Fruit fly (Drosophila melanogaster) whole organism, adult: ENCODE measurements around the gene Lip2.

Experiments used
- CG11617 ChIP-seq: fragments of 200-800 bp; sonication (Bioruptor generic); optimal IDR thresholded peaks from 2 replicates; lab custom pipeline; 2017; ENCODE audit warnings: mild to moderate bottlenecking, missing biosample characterization, missing genetic modification reagents, missing genetic modification characterization
- CG12768 ChIP-seq: fragments of 200-800 bp; sonication (Bioruptor generic); optimal IDR thresholded peaks from 2 replicates; lab custom pipeline; 2017; ENCODE audit warnings: missing biosample characterization, missing genetic modification characterization, mild to moderate bottlenecking, moderate library complexity, missing genetic modification reagents
- CG14711 ChIP-seq: fragments of 200-800 bp; sonication (Bioruptor generic); optimal IDR thresholded peaks from 2 replicates; lab custom pipeline; 2018; ENCODE audit warnings: missing biosample characterization, mild to moderate bottlenecking, missing genetic modification characterization, moderate library complexity
- CG1620 ChIP-seq: fragments of 200-800 bp; sonication (Bioruptor generic); optimal IDR thresholded peaks from 2 replicates; lab custom pipeline; 2016; ENCODE audit warnings: missing biosample characterization, missing genetic modification characterization
- CG33017 ChIP-seq: fragments of 200-800 bp; sonication (Bioruptor generic); optimal IDR thresholded peaks from 2 replicates; lab custom pipeline; 2018; ENCODE audit warnings: missing biosample characterization, mild to moderate bottlenecking, missing genetic modification characterization, moderate library complexity
- CG5204 ChIP-seq: fragments of 200-800 bp; sonication (Bioruptor generic); optimal IDR thresholded peaks from 2 replicates; lab custom pipeline; 2016; ENCODE audit warnings: missing biosample characterization, missing genetic modification characterization
- CG7045 ChIP-seq: fragments of 200-800 bp; sonication (Bioruptor generic); optimal IDR thresholded peaks from 2 replicates; lab custom pipeline; 2017; ENCODE audit warnings: missing biosample characterization, mild to moderate bottlenecking, missing genetic modification characterization
- CG7101 ChIP-seq: fragments of 200-800 bp; sonication (Bioruptor generic); optimal IDR thresholded peaks from 2 replicates; lab custom pipeline; 2018; ENCODE audit warnings: missing biosample characterization, mild to moderate bottlenecking, missing genetic modification characterization, moderate library complexity
- Clk ChIP-seq: fragments of 200-800 bp; sonication (Bioruptor generic); optimal IDR thresholded peaks from 2 replicates; lab custom pipeline; 2017; ENCODE audit warnings: missing biosample characterization, missing genetic modification characterization
- Crg-1 ChIP-seq: fragments of 200-800 bp; sonication (Bioruptor generic); optimal IDR thresholded peaks from 2 replicates; lab custom pipeline; 2016; ENCODE audit warnings: missing biosample characterization, missing genetic modification characterization
- Hr96 ChIP-seq: fragments of 200-800 bp; sonication (Bioruptor generic); optimal IDR thresholded peaks from 2 replicates; lab custom pipeline; 2016; ENCODE audit warnings: missing biosample characterization, missing genetic modification characterization
- Mnt ChIP-seq: fragments of 200-800 bp; sonication (Bioruptor generic); optimal IDR thresholded peaks from 2 replicates; lab custom pipeline; 2016; ENCODE audit warnings: missing biosample characterization, mild to moderate bottlenecking, missing genetic modification characterization
- bab1 ChIP-seq: fragments of 200-800 bp; sonication (Bioruptor generic); optimal IDR thresholded peaks from 3 replicates; lab custom pipeline; 2019; ENCODE audit warnings: missing biosample characterization, mild to moderate bottlenecking, missing genetic modification characterization, moderate library complexity
- cic ChIP-seq: fragments of 200-800 bp; sonication (Bioruptor generic); optimal IDR thresholded peaks from 2 replicates; lab custom pipeline; 2017; ENCODE audit warnings: missing biosample characterization, mild to moderate bottlenecking, missing genetic modification characterization, moderate library complexity
- cnc ChIP-seq, 2 experiments: fragments of >200 bp; optimal IDR thresholded peaks; 2 replicates each; lab custom pipeline; 2017
- kay ChIP-seq: fragments of 200-800 bp; sonication (Bioruptor generic); peaks from one replicate; lab custom pipeline; 2016; ENCODE audit warnings: missing biosample characterization, missing genetic modification characterization, borderline replicate concordance
- ovo ChIP-seq: fragments of 200-800 bp; sonication (Bioruptor generic); optimal IDR thresholded peaks from 2 replicates; lab custom pipeline; 2016; ENCODE audit warnings: missing biosample characterization, missing genetic modification characterization
- pad ChIP-seq: fragments of 200-800 bp; sonication (Bioruptor generic); optimal IDR thresholded peaks from 3 replicates; lab custom pipeline; 2017; ENCODE audit warnings: missing biosample characterization, missing genetic modification characterization, mild to moderate bottlenecking, moderate library complexity, missing genetic modification reagents
- tj ChIP-seq: fragments of 200-800 bp; sonication (Bioruptor generic); optimal IDR thresholded peaks from 3 replicates; lab custom pipeline; 2017; ENCODE audit warnings: missing biosample characterization, mild to moderate bottlenecking, missing genetic modification characterization, moderate library complexity
- toe ChIP-seq: fragments of 200-800 bp; sonication (Bioruptor generic); optimal IDR thresholded peaks from 2 replicates; lab custom pipeline; 2016; ENCODE audit warnings: missing biosample characterization, missing genetic modification characterization

The Lip2 gene

DNA sequence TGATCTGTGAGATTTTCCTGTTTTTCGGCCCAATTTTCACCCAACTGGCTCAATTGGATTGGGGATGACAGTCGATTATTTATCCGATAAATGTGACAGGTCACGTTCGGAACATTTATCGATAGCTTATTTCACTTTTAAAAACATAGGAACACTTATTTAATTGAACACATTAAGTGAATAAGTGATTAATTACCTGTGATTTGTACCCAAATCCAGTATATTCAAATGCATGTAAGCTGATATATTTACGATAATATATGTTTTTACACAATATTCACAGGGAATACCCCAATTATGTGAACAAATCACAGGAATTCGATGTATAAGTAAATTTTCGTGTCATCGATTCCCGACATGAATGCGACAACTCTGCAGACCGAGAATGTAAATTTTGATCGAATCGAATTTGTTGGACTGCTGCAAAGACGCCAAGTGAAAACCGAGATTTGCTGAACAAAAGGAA, 23.1 kb upstream of the Lip2 start, which contains the start of the genes EMC3 and Dpy-30L1:
TSS of gene EMC3 (minus strand) at position 81 of the 466 bp plus-strand sequence.
TSS of gene Dpy-30L1 (plus strand) at position 311 of the 466 bp plus-strand sequence.
- TF ChIP-seq Hr96 (GFP tag; lab: Kevin White, UChicago): peak; percentile 53
- peak; percentile 58 for TF ChIP-seq CG5204 (GFP tag; lab: Kevin White, UChicago)
- TF ChIP-seq toe (GFP tag; lab: Kevin White, UChicago): peak; percentile 70
- TF ChIP-seq Crg-1: peak; percentile 43
- TF ChIP-seq CG11617 (GFP tag; lab: Kevin White, UChicago): peak; percentile 54
- TF ChIP-seq pad (GFP tag; lab: Kevin White, UChicago): peak; percentile 12
- peak; percentile 20 for TF ChIP-seq CG12768 (GFP tag; lab: Kevin White, UChicago)
- no peak for TF ChIP-seq cic (GFP tag; lab: Kevin White, UChicago)
- TF ChIP-seq cnc (optimal IDR thresholded peaks at IDR 0.05; lab: Kevin White, UChicago): no peak
- TF ChIP-seq CG7045 (GFP tag; lab: Kevin White, UChicago): peak; percentile 2
- TF ChIP-seq Mnt (GFP tag; lab: Kevin White, UChicago): peak; percentile 22
- TF ChIP-seq CG1620 (GFP tag; lab: Kevin White, UChicago): peak; percentile 46
- TF ChIP-seq kay (GFP tag; lab: Kevin White, UChicago): no peak
- TF ChIP-seq CG33017: no peak
- TF ChIP-seq CG14711 (tag; lab: Kevin White, UChicago): peak; percentile 96
- peak; percentile 79 for TF ChIP-seq bab1
- TF ChIP-seq CG7101 (tag; lab: Kevin White, UChicago): peak; percentile 41

DNA sequence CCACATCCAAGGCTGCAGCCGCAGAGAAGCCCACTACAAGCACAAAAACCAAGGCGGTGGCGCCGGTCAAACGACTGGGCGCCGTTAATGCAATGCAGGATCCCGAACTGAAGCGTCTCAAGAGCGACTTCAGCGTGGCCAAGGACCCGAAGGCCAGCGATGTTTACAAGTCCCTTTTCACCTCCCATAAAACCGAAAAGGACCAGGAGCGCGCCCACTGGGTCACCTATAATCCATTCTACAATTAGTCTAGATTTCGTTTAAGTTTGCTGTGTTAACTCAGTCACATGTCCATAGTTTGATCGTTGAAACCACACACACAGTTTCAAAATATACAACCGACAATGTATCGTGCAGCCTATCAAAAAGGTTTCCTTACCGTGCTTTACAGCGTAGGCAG, 20.7 kb upstream of the Lip2 start, which contains the start of gene CG17118:
TSS of gene CG17118 (plus strand) at position 301 of the 400 bp plus-strand sequence.
- TF ChIP-seq pad (GFP tag; lab: Kevin White, UChicago): no peak

DNA sequence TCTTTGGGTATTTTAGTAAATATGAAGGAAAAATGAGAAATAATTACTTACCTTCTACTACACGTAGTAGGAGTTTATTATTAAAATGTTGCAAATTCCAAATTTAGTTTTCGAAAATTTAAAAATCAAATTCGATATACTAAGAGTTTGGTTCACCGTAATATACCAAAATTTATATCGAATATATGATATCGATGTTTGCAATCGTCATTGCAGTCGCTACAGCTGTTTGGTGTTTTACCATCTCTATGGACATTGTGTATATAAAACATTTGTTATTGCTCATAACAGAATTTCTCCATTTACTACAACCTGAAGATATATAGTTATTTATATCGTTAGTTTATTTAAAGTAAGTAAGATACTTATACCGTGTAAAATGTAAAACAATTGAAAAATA, 19.5 kb upstream of the Lip2 start, which contains the start of gene CG6443:
TSS of gene CG6443 (plus strand) at position 228 of the 400 bp plus-strand sequence.
- peak; percentile 22 for TF ChIP-seq bab1
- no peak for TF ChIP-seq CG5204 (GFP tag; lab: Kevin White, UChicago)

DNA sequence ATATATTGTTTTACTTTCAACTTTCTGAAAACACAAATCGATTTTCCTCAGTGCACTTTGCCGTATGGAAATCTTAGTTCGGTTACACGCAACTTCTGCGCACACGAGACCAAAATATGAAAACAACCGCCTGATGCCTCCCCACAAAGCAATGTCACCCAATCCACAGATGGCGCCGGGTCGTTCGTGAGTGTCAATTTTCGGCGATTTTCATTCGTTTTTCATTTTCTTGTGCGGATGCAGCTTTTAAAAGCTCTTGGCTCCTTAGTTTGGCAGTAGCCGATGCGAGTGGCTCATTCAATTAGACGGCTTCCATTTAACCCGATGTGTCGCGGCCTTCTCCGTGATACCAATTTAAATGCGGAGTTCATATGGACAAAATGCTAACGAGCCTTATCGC, 14.7 kb upstream of the Lip2 start, which contains the start of gene CG6431:
TSS of gene CG6431 (plus strand) at position 301 of the 400 bp plus-strand sequence.
- TF ChIP-seq cic (GFP tag; lab: Kevin White, UChicago): no peak
- TF ChIP-seq Mnt (GFP tag; lab: Kevin White, UChicago): no peak
- TF ChIP-seq CG7045 (GFP tag; lab: Kevin White, UChicago): no peak
- TF ChIP-seq CG12768 (GFP tag; lab: Kevin White, UChicago): no peak
- no peak for TF ChIP-seq cnc (optimal IDR thresholded peaks at IDR 0.05; lab: Kevin White, UChicago)
- TF ChIP-seq CG1620 (GFP tag; lab: Kevin White, UChicago): no peak
- TF ChIP-seq CG33017: no peak
- TF ChIP-seq tj: no peak
- no peak for TF ChIP-seq CG5204 (GFP tag; lab: Kevin White, UChicago)
- no peak for TF ChIP-seq CG14711 (tag; lab: Kevin White, UChicago)
- TF ChIP-seq CG7101 (tag; lab: Kevin White, UChicago): no peak
- no peak for TF ChIP-seq toe (GFP tag; lab: Kevin White, UChicago)
- no peak for TF ChIP-seq Hr96 (GFP tag; lab: Kevin White, UChicago)
- TF ChIP-seq kay (GFP tag; lab: Kevin White, UChicago): no peak
- no peak for TF ChIP-seq Crg-1
- TF ChIP-seq Clk (GFP tag; lab: Kevin White, UChicago): no peak
- TF ChIP-seq ovo (GFP tag; lab: Kevin White, UChicago): no peak
- TF ChIP-seq pad (GFP tag; lab: Kevin White, UChicago): no peak
- TF ChIP-seq bab1: no peak

DNA sequence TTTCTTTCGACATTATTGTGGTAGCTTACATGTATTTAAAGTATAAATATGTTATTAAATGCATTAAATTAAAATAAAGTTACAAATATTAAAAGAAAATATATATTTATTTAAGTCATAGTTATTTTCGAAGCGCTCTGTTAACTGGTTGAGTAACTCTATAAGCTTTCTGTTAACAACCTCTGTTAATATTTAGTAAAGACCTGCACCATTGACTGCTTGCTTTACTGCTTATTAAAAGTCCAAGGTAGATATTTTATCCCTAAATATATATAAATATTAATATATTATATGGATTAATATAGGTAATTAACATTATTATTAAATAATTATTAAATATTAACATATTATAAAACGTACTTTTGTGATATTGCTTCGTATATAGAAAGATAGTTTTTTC, 12.3 kb upstream of the Lip2 start:
- no peak for TF ChIP-seq CG7045 (GFP tag; lab: Kevin White, UChicago)
- no peak for TF ChIP-seq Hr96 (GFP tag; lab: Kevin White, UChicago)
- no peak for TF ChIP-seq CG7101 (tag; lab: Kevin White, UChicago)
- no peak for TF ChIP-seq ovo (GFP tag; lab: Kevin White, UChicago)
- TF ChIP-seq Mnt (GFP tag; lab: Kevin White, UChicago): no peak
- TF ChIP-seq CG11617 (GFP tag; lab: Kevin White, UChicago): no peak
- TF ChIP-seq CG1620 (GFP tag; lab: Kevin White, UChicago): no peak
- no peak for TF ChIP-seq pad (GFP tag; lab: Kevin White, UChicago)
- no peak for TF ChIP-seq CG12768 (GFP tag; lab: Kevin White, UChicago)
- no peak for TF ChIP-seq CG14711 (tag; lab: Kevin White, UChicago)
- no peak for TF ChIP-seq CG5204 (GFP tag; lab: Kevin White, UChicago)
- no peak for TF ChIP-seq tj
- TF ChIP-seq toe (GFP tag; lab: Kevin White, UChicago): no peak
- no peak for TF ChIP-seq Crg-1

DNA sequence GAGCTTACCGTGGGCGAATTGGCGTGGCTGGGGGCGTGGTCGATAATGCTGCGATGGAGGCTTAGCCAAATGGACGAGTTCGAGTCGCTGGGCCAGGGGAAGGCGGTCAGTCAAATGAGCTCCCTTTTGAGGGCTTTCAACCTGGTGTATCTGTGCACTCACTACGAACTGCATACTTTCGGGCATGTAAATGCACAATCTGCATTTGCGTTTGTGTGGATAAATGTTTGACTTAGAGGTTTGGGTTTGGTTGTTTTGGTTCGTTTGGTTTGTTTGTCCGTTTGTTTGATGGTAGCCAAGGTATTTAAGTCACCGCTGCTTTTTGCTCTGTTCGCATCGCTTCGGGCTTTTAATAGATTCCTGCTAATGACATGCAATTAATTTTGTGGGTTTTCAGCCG, 2.0 kb upstream of the Lip2 start:
- TF ChIP-seq ovo (GFP tag; lab: Kevin White, UChicago): no peak
- TF ChIP-seq Mnt (GFP tag; lab: Kevin White, UChicago): no peak
- no peak for TF ChIP-seq CG14711 (tag; lab: Kevin White, UChicago)
- TF ChIP-seq tj: no peak
- TF ChIP-seq Hr96 (GFP tag; lab: Kevin White, UChicago): no peak
- TF ChIP-seq cic (GFP tag; lab: Kevin White, UChicago): no peak
- TF ChIP-seq Clk (GFP tag; lab: Kevin White, UChicago): no peak
- no peak for TF ChIP-seq kay (GFP tag; lab: Kevin White, UChicago)
- no peak for TF ChIP-seq pad (GFP tag; lab: Kevin White, UChicago)
- no peak for TF ChIP-seq Crg-1
- TF ChIP-seq CG11617 (GFP tag; lab: Kevin White, UChicago): no peak
- TF ChIP-seq CG5204 (GFP tag; lab: Kevin White, UChicago): no peak
- TF ChIP-seq CG33017: no peak
- TF ChIP-seq bab1: no peak
